Worm (Caenorhabditis elegans) whole organism, mixed stage, embryonic: ENCODE results near the gene T23F6.5.

Experiments
- blmp-1 ChIP-seq: fragments of 150-350 bp; optimal IDR thresholded peaks from 2 replicates; lab custom pipeline; 2014; ENCODE audit warnings: missing biosample characterization, missing genetic modification characterization
- ceh-83 ChIP-seq: fragments of 200-800 bp; sonication (Bioruptor generic); optimal IDR thresholded peaks from 2 replicates; lab custom pipeline; 2018; ENCODE audit warnings: mild to moderate bottlenecking, missing genetic modification characterization, missing compliant biosample characterization
- cnd-1 ChIP-seq: fragments of 200-800 bp; sonication (Bioruptor generic); optimal IDR thresholded peaks from 2 replicates; lab custom pipeline; 2018; ENCODE audit warnings: mild to moderate bottlenecking, missing genetic modification characterization, missing compliant biosample characterization
- elt-3 ChIP-seq: fragments of 150-350 bp; optimal IDR thresholded peaks from 2 replicates; lab custom pipeline; 2014; ENCODE audit warnings: missing biosample characterization, missing genetic modification characterization
- lsy-2 ChIP-seq: fragments of 150-350 bp; optimal IDR thresholded peaks from 2 replicates; lab custom pipeline; 2014; ENCODE audit warnings: missing biosample characterization, missing genetic modification characterization
- mep-1 ChIP-seq: fragments of 150-350 bp; optimal IDR thresholded peaks from 2 replicates; lab custom pipeline; 2017; ENCODE audit warnings: missing biosample characterization, missing genetic modification reagents, missing genetic modification characterization, inconsistent platforms
- nhr-28 ChIP-seq: fragments of 150-350 bp; optimal IDR thresholded peaks from 2 replicates; lab custom pipeline; 2014; ENCODE audit warnings: missing biosample characterization, missing genetic modification characterization
- nhr-76 ChIP-seq: sonication (generic microtip); optimal IDR thresholded peaks from 2 replicates; lab custom pipeline; 2017; ENCODE audit warnings: missing biosample characterization, missing genetic modification characterization
- pha-4 ChIP-seq: fragments of 150-350 bp; optimal IDR thresholded peaks from 2 replicates; lab custom pipeline; 2018; ENCODE audit warnings: missing biosample characterization, missing genetic modification reagents, missing genetic modification characterization
- snpc-4 ChIP-seq: fragments of 150-350 bp; optimal IDR thresholded peaks from 2 replicates; lab custom pipeline; 2014; ENCODE audit warnings: missing biosample characterization, missing genetic modification characterization
- sptf-1 ChIP-seq: sonication (generic microtip); optimal IDR thresholded peaks from 2 replicates; lab custom pipeline; 2017; ENCODE audit warnings: mild to moderate bottlenecking, missing genetic modification characterization, moderate library complexity, missing compliant biosample characterization
- tbx-8 ChIP-seq: fragments of 200-800 bp; sonication (Bioruptor generic); optimal IDR thresholded peaks from 2 replicates; lab custom pipeline; 2018; ENCODE audit warnings: mild to moderate bottlenecking, missing genetic modification characterization, moderate library complexity, missing compliant biosample characterization
- unc-120 ChIP-seq: sonication (generic microtip); optimal IDR thresholded peaks from 2 replicates; lab custom pipeline; 2017; ENCODE audit warnings: missing genetic modification characterization, missing compliant biosample characterization; ENCODE audit not compliant: poor library complexity, severe bottlenecking
- ztf-11 ChIP-seq: fragments of 150-350 bp; optimal IDR thresholded peaks from 2 replicates; lab custom pipeline; 2014; ENCODE audit warnings: missing biosample characterization, missing genetic modification characterization

ce11 chrIV:12789088-12789487 lies 47.8 kb upstream of the T23F6.5 start, which contains the start of gene F07C6.3:
- TF ChIP-seq blmp-1 (tag; lab: Kevin White, UChicago) (no peak), tbx-8 (GFP tag; lab: Kevin White, UChicago) (no peak), pha-4 (no peak), sptf-1 (tag; lab: Kevin White, UChicago) (no peak), ceh-83 (GFP tag; lab: Kevin White, UChicago) (no peak), mep-1 (tag; lab: Kevin White, UChicago) (no peak), lsy-2 (tag; lab: Kevin White, UChicago) (no peak), snpc-4 (tag; lab: Kevin White, UChicago) (no peak), nhr-28 (tag; lab: Kevin White, UChicago) (no peak), ztf-11 (no peak), unc-120 (tag; lab: Kevin White, UChicago) (no peak), cnd-1 (tag; lab: Kevin White, UChicago) (no peak), elt-3 (tag; lab: Kevin White, UChicago) (no peak), nhr-76 (tag; lab: Kevin White, UChicago) (no peak)
